Worm (Caenorhabditis elegans) whole organism, late embryonic: ENCODE data around the gene sftb-6.

Experiments
- F13H6.1 ChIP-seq: sonication (generic microtip); optimal IDR thresholded peaks from 2 replicates; lab custom pipeline; 2016; ENCODE audit warnings: missing genetic modification characterization, missing compliant biosample characterization
- ama-1 ChIP-seq: fragments of 150-350 bp; optimal IDR thresholded peaks from 2 replicates; lab custom pipeline; 2014
- ceh-19 ChIP-seq: fragments of 200-800 bp; sonication (Bioruptor generic); optimal IDR thresholded peaks from 2 replicates; lab custom pipeline; 2018; ENCODE audit warnings: mild to moderate bottlenecking, missing genetic modification characterization, missing compliant biosample characterization
- dve-1 ChIP-seq: sonication (generic microtip); optimal IDR thresholded peaks from 2 replicates; lab custom pipeline; 2017; ENCODE audit warnings: antibody characterized with exemption, mild to moderate bottlenecking, missing genetic modification characterization, missing compliant biosample characterization
- fkh-10 ChIP-seq: fragments of 150-350 bp; optimal IDR thresholded peaks from 2 replicates; lab custom pipeline; 2014; ENCODE audit warnings: missing biosample characterization, missing genetic modification reagents, missing genetic modification characterization
- hlh-8 ChIP-seq: sonication (generic microtip); optimal IDR thresholded peaks from 2 replicates; lab custom pipeline; 2016; ENCODE audit warnings: missing genotype, missing genetic modification characterization, missing compliant biosample characterization
- mec-3 ChIP-seq: sonication (generic microtip); optimal IDR thresholded peaks from 2 replicates; lab custom pipeline; 2016; ENCODE audit warnings: borderline replicate concordance, missing genetic modification characterization, missing compliant biosample characterization
- pat-9 ChIP-seq: fragments of 200-800 bp; sonication (Bioruptor generic); optimal IDR thresholded peaks from 2 replicates; lab custom pipeline; 2018; ENCODE audit warnings: mild to moderate bottlenecking, missing genetic modification characterization, moderate library complexity, missing compliant biosample characterization
- pha-2 ChIP-seq: sonication (generic microtip); optimal IDR thresholded peaks from 2 replicates; lab custom pipeline; 2017; ENCODE audit warnings: mild to moderate bottlenecking, missing genetic modification characterization, missing compliant biosample characterization
- ref-2 ChIP-seq: sonication (generic microtip); optimal IDR thresholded peaks from 2 replicates; lab custom pipeline; 2016; ENCODE audit warnings: missing genetic modification characterization, missing compliant biosample characterization
- rnt-1 ChIP-seq: sonication (generic microtip); optimal IDR thresholded peaks from 2 replicates; lab custom pipeline; 2016; ENCODE audit warnings: missing genetic modification characterization, missing compliant biosample characterization
- tbx-2 ChIP-seq: sonication (generic microtip); optimal IDR thresholded peaks from 2 replicates; lab custom pipeline; 2016; ENCODE audit warnings: missing genetic modification characterization, missing compliant biosample characterization
- zip-5 ChIP-seq: sonication (generic microtip); optimal IDR thresholded peaks from 2 replicates; lab custom pipeline; 2016; ENCODE audit warnings: missing genetic modification characterization, missing compliant biosample characterization

DNA sequence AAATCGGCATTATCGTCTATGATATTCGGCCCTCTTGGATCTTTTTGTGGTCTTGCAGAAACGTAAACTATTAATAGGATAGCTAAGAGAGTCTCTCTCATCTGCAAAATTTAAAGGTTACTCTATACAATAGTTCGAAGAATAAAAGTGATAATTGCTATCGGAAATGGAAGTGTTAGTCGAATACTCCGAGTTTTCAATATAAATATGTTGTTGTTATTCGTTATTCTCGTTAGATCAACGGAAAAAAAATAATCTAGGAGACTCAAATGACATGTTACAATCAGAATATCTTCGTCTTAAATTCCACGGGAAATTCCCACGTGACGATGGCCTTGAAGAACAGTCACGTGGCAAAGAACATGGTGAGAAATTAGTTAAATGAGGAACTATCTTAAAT, 43.0 kb upstream of the sftb-6 start, which contains the start of gene tre-5:
- TF ChIP-seq zip-5 (tag; lab: Kevin White, UChicago) (no peak), dve-1 (no peak), fkh-10 (GFP tag; lab: Kevin White, UChicago) (no peak), mec-3 (tag; lab: Kevin White, UChicago) (no peak), ama-1 (lab: Kevin White, UChicago) (no peak), ref-2 (tag; lab: Kevin White, UChicago) (no peak), hlh-8 (tag; lab: Kevin White, UChicago) (no peak), F13H6.1 (tag; lab: Kevin White, UChicago) (no peak), pat-9 (tag; lab: Kevin White, UChicago) (no peak), rnt-1 (tag; lab: Kevin White, UChicago) (no peak), tbx-2 (tag; lab: Kevin White, UChicago) (no peak), pha-2 (tag; lab: Kevin White, UChicago) (no peak), ceh-19 (GFP tag; lab: Kevin White, UChicago) (no peak)
